Worm (Caenorhabditis elegans) whole organism, L4 larva: Measurements from ENCODE around the gene H37A05.2.
A peak's percentile ranks its signal among the peaks of the same experiment; 100 is the strongest.

ENCODE experiments used
- D1046.2 ChIP-seq: fragments of 200-800 bp; sonication (Bioruptor generic); IDR thresholded peaks from 2 replicates; pipeline ENCODE4 v1.3.6; 2022; ENCODE audit warnings: missing genetic modification characterization, missing compliant biosample characterization
- T26A8.4 ChIP-seq: fragments of 200-800 bp; sonication (Bioruptor generic); IDR thresholded peaks from 2 replicates; pipeline ENCODE4 v1.3.6; 2022; ENCODE audit warnings: missing genetic modification characterization, missing compliant biosample characterization
- Y105C5A.15 ChIP-seq: fragments of 200-800 bp; sonication (Bioruptor generic); IDR thresholded peaks from 2 replicates; pipeline ENCODE4 v1.3.6; 2022; ENCODE audit warnings: missing genetic modification characterization, missing compliant biosample characterization
- Y48G9A.11 ChIP-seq: fragments of 200-800 bp; sonication (Bioruptor generic); IDR thresholded peaks from 2 replicates; pipeline ENCODE4 v1.3.6; 2022; ENCODE audit warnings: missing genetic modification reagents, missing genetic modification characterization, missing compliant biosample characterization
- Y5F2A.4 ChIP-seq: fragments of 200-800 bp; sonication (Bioruptor generic); optimal IDR thresholded peaks from 2 replicates; lab custom pipeline; 2018; ENCODE audit warnings: mild to moderate bottlenecking, missing genetic modification characterization, missing compliant biosample characterization
- ZK546.5 ChIP-seq, 2 experiments: sonication (generic microtip); optimal IDR thresholded peaks; 2 replicates each; lab custom pipeline; 2017; ENCODE audit warnings: missing biosample characterization in 2 of 2, missing genetic modification characterization in 2 of 2
- aha-1 ChIP-seq: fragments of 150-350 bp; peaks from one replicate; lab custom pipeline; 2014; ENCODE audit warnings: missing biosample characterization, missing genetic modification characterization
- aly-2 ChIP-seq: sonication (generic microtip); optimal IDR thresholded peaks from 2 replicates; lab custom pipeline; 2018; ENCODE audit warnings: missing biosample characterization, missing genetic modification characterization
- ama-1 ChIP-seq: fragments of 150-350 bp; optimal IDR thresholded peaks from 2 replicates; lab custom pipeline; 2014; ENCODE audit warnings: inconsistent platforms, mixed read lengths
- arid-1 ChIP-seq: fragments of 200-800 bp; sonication (Bioruptor generic); conservative IDR thresholded peaks from 2 replicates; pipeline ENCODE4 v1.3.6; 2022; ENCODE audit warnings: missing genetic modification reagents, missing genetic modification characterization, missing compliant biosample characterization
- cey-2 ChIP-seq: sonication (generic microtip); optimal IDR thresholded peaks from 3 replicates; lab custom pipeline; 2017; ENCODE audit warnings: missing genetic modification characterization, mild to moderate bottlenecking, missing compliant biosample characterization, antibody characterized with exemption, borderline replicate concordance; ENCODE audit not compliant: insufficient read depth
- ctbp-1 ChIP-seq: fragments of 200-800 bp; sonication (Bioruptor generic); IDR thresholded peaks from 2 replicates; pipeline ENCODE4 v1.3.6; 2022; ENCODE audit warnings: missing genetic modification reagents, missing genetic modification characterization, missing compliant biosample characterization
- daf-19 ChIP-seq: fragments of 200-800 bp; sonication (Bioruptor generic); conservative IDR thresholded peaks from 2 replicates; pipeline ENCODE4 v1.3.6; 2022; ENCODE audit warnings: missing genetic modification characterization, missing compliant biosample characterization
- dmd-9 ChIP-seq: fragments of 200-800 bp; sonication (Bioruptor generic); IDR thresholded peaks from 2 replicates; pipeline ENCODE4 v1.3.6; 2022; ENCODE audit warnings: missing genetic modification reagents, missing genetic modification characterization, missing compliant biosample characterization
- duxl-1 ChIP-seq: sonication (generic microtip); optimal IDR thresholded peaks from 2 replicates; lab custom pipeline; 2016; ENCODE audit warnings: mild to moderate bottlenecking, missing genetic modification characterization, moderate library complexity, missing compliant biosample characterization; ENCODE audit not compliant: poor library complexity
- gei-8 ChIP-seq: fragments of 200-800 bp; sonication (Bioruptor generic); optimal IDR thresholded peaks from 2 replicates; lab custom pipeline; 2018; ENCODE audit warnings: mild to moderate bottlenecking, missing genetic modification characterization, missing compliant biosample characterization
- hlh-11 ChIP-seq: fragments of 200-800 bp; sonication (Bioruptor generic); optimal IDR thresholded peaks from 2 replicates; lab custom pipeline; 2018; ENCODE audit warnings: mild to moderate bottlenecking, missing genetic modification characterization, missing compliant biosample characterization
- hmg-1.1 ChIP-seq: fragments of 200-800 bp; sonication (Bioruptor generic); IDR thresholded peaks from 2 replicates; pipeline ENCODE4 v1.3.6; 2022; ENCODE audit warnings: missing genetic modification reagents, missing genetic modification characterization, missing compliant biosample characterization
- lim-7 ChIP-seq: fragments of 200-800 bp; sonication (Bioruptor generic); IDR thresholded peaks from 2 replicates; pipeline ENCODE4 v1.3.6; 2022; ENCODE audit warnings: missing genetic modification characterization, missing compliant biosample characterization
- lin-1 ChIP-seq: fragments of 200-800 bp; sonication (Bioruptor generic); IDR thresholded peaks from 2 replicates; pipeline ENCODE4 v1.3.6; 2022; ENCODE audit warnings: missing genetic modification reagents, missing genetic modification characterization, missing compliant biosample characterization
- lin-15B ChIP-seq: fragments of 150-350 bp; sonication (generic microtip); optimal IDR thresholded peaks from 3 replicates; lab custom pipeline; 2014; ENCODE audit warnings: missing biosample characterization, missing genetic modification characterization
- lin-29 ChIP-seq: fragments of 200-800 bp; sonication (Bioruptor generic); IDR thresholded peaks from 2 replicates; pipeline ENCODE4 v1.3.6; 2022; ENCODE audit warnings: missing genetic modification reagents, missing genetic modification characterization, missing compliant biosample characterization
- madf-5 ChIP-seq, 2 experiments: fragments of 200-800 bp; sonication (Bioruptor generic); IDR thresholded peaks; 2 replicates each; pipeline ENCODE4 v1.3.6; 2022; ENCODE audit warnings: missing compliant biosample characterization in 2 of 2, missing genetic modification characterization in 2 of 2
- mdt-29 ChIP-seq: fragments of 200-800 bp; sonication (Bioruptor generic); IDR thresholded peaks from 2 replicates; pipeline ENCODE4 v1.3.6; 2022; ENCODE audit warnings: missing genetic modification reagents, missing genetic modification characterization, missing compliant biosample characterization
- mes-2 ChIP-seq: sonication (generic microtip); optimal IDR thresholded peaks from 2 replicates; lab custom pipeline; 2016; ENCODE audit warnings: missing genotype, mild to moderate bottlenecking, missing genetic modification characterization, missing compliant biosample characterization; ENCODE audit not compliant: poor library complexity, severe bottlenecking
- mxl-3 ChIP-seq: fragments of 200-800 bp; sonication (Bioruptor generic); optimal IDR thresholded peaks from 2 replicates; lab custom pipeline; 2018; ENCODE audit warnings: mild to moderate bottlenecking, missing genetic modification characterization, missing compliant biosample characterization
- nhr-102 ChIP-seq: sonication (generic microtip); optimal IDR thresholded peaks from 2 replicates; lab custom pipeline; 2016; ENCODE audit warnings: mild to moderate bottlenecking, missing genetic modification characterization, moderate library complexity, missing compliant biosample characterization
- nhr-28 ChIP-seq: fragments of 150-350 bp; optimal IDR thresholded peaks from 2 replicates; lab custom pipeline; 2014; ENCODE audit warnings: missing biosample characterization, missing genetic modification characterization
- nhr-41 ChIP-seq: fragments of 200-800 bp; sonication (Bioruptor generic); IDR thresholded peaks from 2 replicates; pipeline ENCODE4 v1.3.6; 2022; ENCODE audit warnings: missing genetic modification reagents, missing genetic modification characterization, missing compliant biosample characterization
- nhr-42 ChIP-seq: fragments of 200-800 bp; sonication (Bioruptor generic); IDR thresholded peaks from 2 replicates; pipeline ENCODE4 v1.3.6; 2022; ENCODE audit warnings: missing genetic modification characterization, missing compliant biosample characterization
- nhr-48 ChIP-seq: sonication (generic microtip); optimal IDR thresholded peaks from 2 replicates; lab custom pipeline; 2016; ENCODE audit warnings: mild to moderate bottlenecking, missing genetic modification characterization, missing compliant biosample characterization
- pha-4 ChIP-seq, 2 experiments: fragments of 150-350 bp in 1 of 2; fragments of 200-800 bp in 1 of 2; sonication (Bioruptor generic) in 1 of 2; IDR thresholded peaks in 1 of 2; optimal IDR thresholded peaks in 1 of 2; 2 replicates each; pipeline versions ENCODE4 v1.3.6 to Lab custom; 2014 to 2022; ENCODE audit warnings: missing genetic modification characterization in 2 of 2, missing genetic modification reagents in 2 of 2, missing biosample characterization in 1 of 2, missing compliant biosample characterization in 1 of 2
- php-3 ChIP-seq: fragments of 200-800 bp; sonication (Bioruptor generic); IDR thresholded peaks from 2 replicates; pipeline ENCODE4 v1.3.6; 2022; ENCODE audit warnings: missing genetic modification reagents, missing genetic modification characterization, missing compliant biosample characterization
- rbr-2 ChIP-seq: sonication (generic microtip); optimal IDR thresholded peaks from 2 replicates; lab custom pipeline; 2016; ENCODE audit warnings: missing genotype, missing genetic modification characterization, missing compliant biosample characterization
- saeg-2 ChIP-seq: fragments of 200-800 bp; sonication (Bioruptor generic); IDR thresholded peaks from 2 replicates; pipeline ENCODE4 v1.3.6; 2022; ENCODE audit warnings: missing genetic modification reagents, missing genetic modification characterization, missing compliant biosample characterization
- sdz-12 ChIP-seq: fragments of 200-800 bp; sonication (Bioruptor generic); optimal IDR thresholded peaks from 2 replicates; lab custom pipeline; 2018; ENCODE audit warnings: mild to moderate bottlenecking, missing genetic modification characterization, missing compliant biosample characterization
- skn-1 ChIP-seq: fragments of 150-350 bp; optimal IDR thresholded peaks from 2 replicates; lab custom pipeline; 2014; ENCODE audit warnings: missing biosample characterization, missing genetic modification characterization
- snpc-1.2 ChIP-seq: fragments of 200-800 bp; sonication (Bioruptor generic); IDR thresholded peaks from 2 replicates; pipeline ENCODE4 v1.3.6; 2022; ENCODE audit warnings: missing genetic modification reagents, missing genetic modification characterization, missing compliant biosample characterization
- spr-1 ChIP-seq: sonication (generic microtip); optimal IDR thresholded peaks from 2 replicates; lab custom pipeline; 2016; ENCODE audit warnings: mild to moderate bottlenecking, missing genetic modification characterization, missing compliant biosample characterization
- unc-39 ChIP-seq: sonication (generic microtip); optimal IDR thresholded peaks from 2 replicates; lab custom pipeline; 2017; ENCODE audit warnings: missing biosample characterization, missing genetic modification characterization
- unc-62 ChIP-seq, 3 experiments: fragments of 150-350 bp in 1 of 3; sonication (generic microtip); optimal IDR thresholded peaks in 2 of 3; peaks in 1 of 3; 1 replicate in 1 of 3; 2 replicates in 2 of 3; lab custom pipeline; 2014 to 2017; ENCODE audit warnings: missing biosample characterization in 3 of 3, missing genetic modification characterization in 3 of 3, missing genetic modification reagents in 3 of 3, missing genotype in 1 of 3
- zfp-3 ChIP-seq: fragments of 200-800 bp; sonication (Bioruptor generic); conservative IDR thresholded peaks from 2 replicates; pipeline ENCODE4 v1.3.6; 2022; ENCODE audit warnings: missing genetic modification reagents, missing genetic modification characterization, missing compliant biosample characterization
- zip-2 ChIP-seq: fragments of 150-350 bp; optimal IDR thresholded peaks from 2 replicates; lab custom pipeline; 2014; ENCODE audit warnings: missing biosample characterization, missing genetic modification characterization
- ztf-11 ChIP-seq: fragments of 150-350 bp; optimal IDR thresholded peaks from 2 replicates; lab custom pipeline; 2014; ENCODE audit warnings: missing biosample characterization, missing genetic modification characterization
- ztf-7 ChIP-seq: fragments of 150-350 bp; optimal IDR thresholded peaks from 2 replicates; lab custom pipeline; 2014; ENCODE audit warnings: missing biosample characterization, missing genetic modification characterization

Gene H37A05.2

DNA sequence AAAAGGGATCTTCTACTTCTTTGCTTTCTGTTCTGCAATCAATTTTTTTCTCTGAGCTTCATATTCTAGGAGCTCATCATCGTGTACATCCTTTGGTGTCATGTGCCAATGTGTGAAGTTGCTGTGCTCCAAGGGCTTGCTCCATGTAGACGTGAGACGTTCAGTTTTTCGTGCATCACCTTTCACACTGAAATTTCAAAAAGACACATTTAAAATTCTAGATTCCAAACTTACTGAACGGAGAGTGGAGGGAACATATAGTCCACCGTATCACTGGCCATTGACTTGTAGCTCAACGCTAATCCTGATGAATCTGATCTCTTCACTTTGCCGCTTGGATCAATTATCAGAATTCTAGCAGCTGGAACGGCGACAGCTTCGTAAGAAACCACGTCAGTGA, 16.8 kb upstream of the H37A05.2 start:
- no peak for TF ChIP-seq lin-15B
- peak in 1 of 2 experiments; percentile 96 for TF ChIP-seq unc-62 (GFP tag; optimal IDR thresholded peaks at IDR 0.05 in 1 of 2; lab: Kevin White, UChicago)
- TF ChIP-seq unc-62 (tag; optimal IDR thresholded peaks at IDR 0.05; lab: Kevin White, UChicago): no peak
- TF ChIP-seq zfp-3: 0 out of 2 replicates have a peak, but pooled peaks have one; percentile 10
- TF ChIP-seq pha-4 (GFP tag; IDR thresholded peaks at IDR 0.05; lab: Robert Waterston, UW): no peak
- TF ChIP-seq pha-4 (tag; optimal IDR thresholded peaks at IDR 0.05; lab: Kevin White, UChicago): no peak
- TF ChIP-seq lim-7 (GFP tag; lab: Robert Waterston, UW): no peak
- TF ChIP-seq hmg-1.1 (GFP tag; lab: Robert Waterston, UW): 0 out of 2 replicates have a peak, but pooled peaks have one; percentile 11

DNA sequence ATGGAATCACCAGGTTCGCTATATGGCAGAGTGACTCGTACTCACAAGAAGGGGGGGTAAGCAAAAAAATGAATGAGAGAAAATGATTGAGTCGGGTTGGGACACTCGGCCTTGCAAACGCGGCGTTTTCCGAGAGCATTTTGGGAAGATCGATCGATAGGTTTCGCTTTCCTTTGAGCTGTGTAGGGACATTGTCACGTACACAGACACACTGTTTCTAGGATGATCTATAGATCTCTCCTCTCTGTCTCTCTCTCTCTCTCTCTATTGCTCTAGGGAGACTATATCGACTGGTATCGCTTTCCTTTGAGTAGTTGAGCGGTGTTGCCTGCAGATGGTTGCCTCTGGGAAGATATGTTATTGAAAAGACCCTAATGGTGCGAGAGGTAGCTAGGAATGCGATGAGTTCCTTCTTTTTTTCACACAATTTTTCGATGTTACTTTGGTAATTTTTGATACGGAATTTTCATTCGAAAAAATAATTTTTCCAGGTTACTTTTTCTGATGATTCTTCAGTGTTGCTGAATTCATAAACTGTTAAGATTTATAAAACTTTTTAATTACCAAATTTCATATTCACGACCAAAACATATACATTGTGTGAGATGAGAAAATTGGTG, 15.8 kb upstream of the H37A05.2 start, which contains the start of gene H37A05.4:
Gene H37A05.4, minus strand, starts transcription at position 51 of the 620 bp plus-strand sequence.
- TF ChIP-seq ztf-11 (tag; lab: Kevin White, UChicago) (no peak), spr-1 (tag; lab: Kevin White, UChicago) (peak; percentile 8), gei-8 (GFP tag; lab: Kevin White, UChicago) (peak; percentile 84), hmg-1.1 (GFP tag; lab: Robert Waterston, UW) (peak; percentile 47; the same call in 1 of the 2 replicates), mxl-3 (GFP tag; lab: Kevin White, UChicago) (peak; percentile 5), rbr-2 (no peak), snpc-1.2 (GFP tag; lab: Robert Waterston, UW) (no peak), ZK546.5 (tag; optimal IDR thresholded peaks at IDR 0.05; lab: Kevin White, UChicago) (no peak), nhr-41 (GFP tag; lab: Robert Waterston, UW) (peak; percentile 16; the same call in 1 of the 2 replicates), duxl-1 (tag; lab: Kevin White, UChicago) (peak; percentile 84), cey-2 (tag; lab: Kevin White, UChicago) (no peak), Y105C5A.15 (GFP tag; lab: Robert Waterston, UW) (peak; percentile 81), aha-1 (peak; percentile 70), php-3 (peak; percentile 44; the same call in 1 of the 2 replicates), daf-19 (GFP tag; lab: Robert Waterston, UW) (no peak), ztf-7 (no peak), zip-2 (tag; lab: Kevin White, UChicago) (peak; percentile 35), ctbp-1 (GFP tag; lab: Robert Waterston, UW) (0 out of 2 replicates have a peak, but pooled peaks have one; percentile 36), mes-2 (peak; percentile 38), unc-39 (tag; lab: Kevin White, UChicago) (no peak), Y48G9A.11 (GFP tag; lab: Robert Waterston, UW) (peak; percentile 50; the same call in 1 of the 2 replicates), mdt-29 (GFP tag; lab: Robert Waterston, UW) (peak; percentile 18; the same call in 1 of the 2 replicates), aly-2 (tag; lab: Kevin White, UChicago) (no peak), Y5F2A.4 (GFP tag; lab: Kevin White, UChicago) (peak; percentile 39), nhr-42 (GFP tag; lab: Robert Waterston, UW) (no peak), D1046.2 (GFP tag; lab: Robert Waterston, UW) (0 out of 2 replicates have a peak, but pooled peaks have one; percentile 42), zfp-3 (peak; percentile 73), nhr-102 (tag; lab: Kevin White, UChicago) (peak; percentile 88), nhr-28 (tag; lab: Kevin White, UChicago) (peak; percentile 9), T26A8.4 (GFP tag; lab: Robert Waterston, UW) (peak; percentile 50; the same call in 1 of the 2 replicates), lin-1 (GFP tag; lab: Robert Waterston, UW) (0 out of 2 replicates have a peak, but pooled peaks have one; percentile 22), skn-1 (no peak), hlh-11 (peak; percentile 23), madf-5 (GFP tag; IDR thresholded peaks at IDR 0.05; lab: Robert Waterston, UW) (peak in 1 of 2 experiments; percentile 78; a peak in 1 of 4 replicates), sdz-12 (peak; percentile 64), ama-1 (peak; percentile 68), lin-29 (GFP tag; lab: Robert Waterston, UW) (no peak), nhr-48 (tag; lab: Kevin White, UChicago) (peak; percentile 23), pha-4 (GFP tag; IDR thresholded peaks at IDR 0.05; lab: Robert Waterston, UW) (peak; percentile 51; the same call in 1 of the 2 replicates), pha-4 (tag; optimal IDR thresholded peaks at IDR 0.05; lab: Kevin White, UChicago) (no peak), dmd-9 (GFP tag; lab: Robert Waterston, UW) (no peak), unc-62 (GFP tag; optimal IDR thresholded peaks at IDR 0.05 in 1 of 2; lab: Kevin White, UChicago) (peak in 1 of 2 experiments; percentile 56), unc-62 (tag; optimal IDR thresholded peaks at IDR 0.05; lab: Kevin White, UChicago) (no peak), saeg-2 (GFP tag; lab: Robert Waterston, UW) (no peak), arid-1 (GFP tag; lab: Robert Waterston, UW) (peak; percentile 42; the same call in 1 of the 2 replicates)
